Worm (Caenorhabditis elegans): ENCODE data around the gene E02H1.6.

DNA sequence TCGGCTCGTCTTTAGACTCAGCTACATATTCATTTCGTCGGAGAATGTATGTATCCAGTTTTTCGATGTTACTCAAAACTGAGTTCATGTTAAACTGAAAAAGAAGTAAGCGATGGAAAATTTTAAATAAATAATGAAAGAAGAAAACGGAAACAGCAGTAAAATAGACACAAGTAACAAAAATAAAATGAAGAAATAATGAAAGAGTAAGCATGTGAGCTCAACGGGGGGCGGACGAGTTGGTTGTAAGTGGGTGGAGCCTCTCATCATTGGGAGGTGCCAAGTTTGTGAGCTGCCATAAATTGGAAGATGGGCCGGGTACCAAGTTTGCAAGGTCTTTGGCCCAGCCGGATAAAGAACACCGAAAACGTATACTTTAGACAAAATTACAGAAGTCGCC lies 13.0 kb upstream of the E02H1.6 start, which contains the start of gene wee-1.1:
- TF ChIP-seq lir-3 (tag; optimal IDR thresholded peaks at IDR 0.05), result no peak
- TF ChIP-seq nhr-42 (GFP tag; IDR thresholded peaks at IDR 0.05), result no peak
- TF ChIP-seq nhr-76 (tag; optimal IDR thresholded peaks at IDR 0.05), result no peak
- TF ChIP-seq fos-1 (tag; optimal IDR thresholded peaks at IDR 0.05), result no peak
- no peak for TF ChIP-seq cey-2 (tag; optimal IDR thresholded peaks at IDR 0.05; ENCODE audit: borderline replicate concordance, insufficient read depth)
- no peak for TF ChIP-seq hmg-1.1 (GFP tag; IDR thresholded peaks at IDR 0.05)
- no peak for TF ChIP-seq zip-2 (tag; optimal IDR thresholded peaks at IDR 0.05)
- no peak for TF ChIP-seq aly-2 (tag; optimal IDR thresholded peaks at IDR 0.05)
- TF ChIP-seq F49E8.2 (tag; optimal IDR thresholded peaks at IDR 0.05; ENCODE audit: borderline replicate concordance), result no peak
- no peak for TF ChIP-seq nhr-10 (tag; optimal IDR thresholded peaks at IDR 0.05)
- no peak for TF ChIP-seq lsy-2 (tag; optimal IDR thresholded peaks at IDR 0.05)
